Fruit fly (Drosophila melanogaster) whole organism, embryonic: ENCODE results near the gene isoQC.
A peak's percentile ranks its signal among the peaks of the same experiment; 100 is the strongest.

Source experiments
- B-H1 ChIP-seq: fragments of 200-800 bp; sonication (Bioruptor generic); IDR thresholded peaks from 3 replicates; pipeline ENCODE4 v1.3.6; 2022; ENCODE audit warnings: missing biosample characterization, missing genetic modification characterization
- B-H2 ChIP-seq: fragments of 200-800 bp; sonication (Bioruptor generic); optimal IDR thresholded peaks from 2 replicates; lab custom pipeline; 2018; ENCODE audit warnings: missing biosample characterization, mild to moderate bottlenecking, missing genetic modification characterization
- BEAF-32 ChIP-seq: fragments of 200-800 bp; sonication (Bioruptor generic); optimal IDR thresholded peaks from 3 replicates; lab custom pipeline; 2017; ENCODE audit warnings: missing biosample characterization, missing genetic modification characterization, mild to moderate bottlenecking, moderate library complexity, missing genetic modification reagents
- CG10209 ChIP-seq: fragments of 200-800 bp; sonication (Bioruptor generic); optimal IDR thresholded peaks from 3 replicates; lab custom pipeline; 2017; ENCODE audit warnings: missing biosample characterization, mild to moderate bottlenecking, missing genetic modification characterization, missing genetic modification reagents
- CG1024 ChIP-seq: fragments of 200-800 bp; sonication (Bioruptor generic); IDR thresholded peaks from 2 replicates; pipeline ENCODE4 v1.3.6; 2022; ENCODE audit warnings: missing biosample characterization, missing genetic modification characterization
- CG11247 ChIP-seq: fragments of 200-800 bp; sonication (Bioruptor generic); IDR thresholded peaks from 2 replicates; pipeline ENCODE4 v1.3.6; 2022; ENCODE audit warnings: missing biosample characterization, missing genetic modification characterization
- CG11398 ChIP-seq: fragments of 200-800 bp; sonication (Bioruptor generic); optimal IDR thresholded peaks from 2 replicates; lab custom pipeline; 2016; ENCODE audit warnings: missing biosample characterization, missing genetic modification characterization
- CG13624 ChIP-seq: fragments of 200-800 bp; sonication (Bioruptor generic); optimal IDR thresholded peaks from 2 replicates; lab custom pipeline; 2016; ENCODE audit warnings: missing biosample characterization, missing genetic modification characterization
- CG14050 ChIP-seq: fragments of 200-800 bp; sonication (Bioruptor generic); IDR thresholded peaks from 3 replicates; pipeline ENCODE4 v1.3.6; 2022; ENCODE audit warnings: missing biosample characterization, missing genetic modification characterization
- CG1647 ChIP-seq: fragments of 200-800 bp; sonication (Bioruptor generic); optimal IDR thresholded peaks from 3 replicates; lab custom pipeline; 2016; ENCODE audit warnings: missing biosample characterization, missing genetic modification characterization
- CG17385 ChIP-seq: fragments of 200-800 bp; sonication (Bioruptor generic); optimal IDR thresholded peaks from 3 replicates; lab custom pipeline; 2018; ENCODE audit warnings: missing biosample characterization, mild to moderate bottlenecking, missing genetic modification characterization
- CG17802 ChIP-seq: fragments of 200-800 bp; sonication (Bioruptor generic); optimal IDR thresholded peaks from 2 replicates; lab custom pipeline; 2018; ENCODE audit warnings: missing biosample characterization, mild to moderate bottlenecking, missing genetic modification characterization, moderate library complexity
- CG2120 ChIP-seq: fragments of 200-800 bp; sonication (Bioruptor generic); optimal IDR thresholded peaks from 3 replicates; lab custom pipeline; 2016; ENCODE audit warnings: missing biosample characterization, missing genetic modification characterization
- CG2199 ChIP-seq: fragments of 200-800 bp; sonication (Bioruptor generic); IDR thresholded peaks from 3 replicates; pipeline ENCODE4 v1.3.6; 2022; ENCODE audit warnings: missing biosample characterization, missing genetic modification characterization
- CG5180 ChIP-seq: fragments of 200-800 bp; sonication (Bioruptor generic); optimal IDR thresholded peaks from 3 replicates; lab custom pipeline; 2017; ENCODE audit warnings: missing biosample characterization, missing genetic modification characterization, mild to moderate bottlenecking, moderate library complexity, missing genetic modification reagents
- CG6272 ChIP-seq: fragments of 200-800 bp; sonication (Bioruptor generic); IDR thresholded peaks from 2 replicates; pipeline ENCODE4 v1.3.6; 2022; ENCODE audit warnings: missing biosample characterization, missing genetic modification characterization
- CG8388 ChIP-seq: fragments of 200-800 bp; sonication (Bioruptor generic); optimal IDR thresholded peaks from 2 replicates; lab custom pipeline; 2019; ENCODE audit warnings: missing biosample characterization, mild to moderate bottlenecking, missing genetic modification characterization, moderate library complexity
- CG8765 ChIP-seq: fragments of 200-800 bp; sonication (Bioruptor generic); IDR thresholded peaks from 2 replicates; pipeline ENCODE4 v1.3.6; 2022; ENCODE audit warnings: missing biosample characterization, missing genetic modification characterization
- Camta ChIP-seq: fragments of 200-800 bp; sonication (Bioruptor generic); optimal IDR thresholded peaks from 2 replicates; lab custom pipeline; 2016; ENCODE audit warnings: missing biosample characterization, missing genetic modification characterization
- Dbx ChIP-seq: fragments of 200-800 bp; sonication (Bioruptor generic); IDR thresholded peaks from 3 replicates; pipeline ENCODE4 v1.3.6; 2022; ENCODE audit warnings: missing biosample characterization, missing genetic modification characterization
- Dek ChIP-seq: fragments of 200-800 bp; sonication (Bioruptor generic); optimal IDR thresholded peaks from 3 replicates; lab custom pipeline; 2019; ENCODE audit warnings: missing biosample characterization, mild to moderate bottlenecking, missing genetic modification characterization, moderate library complexity
- Dll ChIP-seq: fragments of 200-800 bp; sonication (Bioruptor generic); IDR thresholded peaks from 4 replicates; pipeline ENCODE4 v1.3.6; 2022; ENCODE audit warnings: missing biosample characterization, missing genetic modification characterization; ENCODE audit not compliant: partially characterized antibody
- Elba2 ChIP-seq: fragments of 200-800 bp; sonication (Bioruptor generic); optimal IDR thresholded peaks from 3 replicates; lab custom pipeline; 2016; ENCODE audit warnings: missing biosample characterization, missing genetic modification characterization
- HmgD ChIP-seq: fragments of 200-800 bp; sonication (Bioruptor generic); optimal IDR thresholded peaks from 3 replicates; lab custom pipeline; 2016; ENCODE audit warnings: missing biosample characterization, missing genetic modification characterization
- MTF-1 ChIP-seq: fragments of 200-800 bp; sonication (Bioruptor generic); optimal IDR thresholded peaks from 2 replicates; lab custom pipeline; 2018; ENCODE audit warnings: missing biosample characterization, mild to moderate bottlenecking, missing genetic modification characterization, borderline replicate concordance
- NC2β ChIP-seq: fragments of 200-800 bp; sonication (Bioruptor generic); optimal IDR thresholded peaks from 2 replicates; lab custom pipeline; 2016; ENCODE audit warnings: missing biosample characterization, missing genetic modification characterization
- NK7.1 ChIP-seq: fragments of 200-800 bp; sonication (Bioruptor generic); optimal IDR thresholded peaks from 3 replicates; lab custom pipeline; 2016; ENCODE audit warnings: missing biosample characterization, missing genetic modification characterization
- Poxn ChIP-seq: fragments of 200-800 bp; sonication (Bioruptor generic); IDR thresholded peaks from 2 replicates; pipeline ENCODE4 v1.3.6; 2022; ENCODE audit warnings: missing biosample characterization, missing genetic modification characterization
- Ptx1 ChIP-seq: fragments of 200-800 bp; sonication (Bioruptor generic); IDR thresholded peaks from 2 replicates; pipeline ENCODE4 v1.3.6; 2022; ENCODE audit warnings: missing biosample characterization, missing genetic modification characterization
- Sox100B ChIP-seq: fragments of 200-800 bp; sonication (Bioruptor generic); optimal IDR thresholded peaks from 3 replicates; lab custom pipeline; 2018; ENCODE audit warnings: missing biosample characterization, mild to moderate bottlenecking, missing genetic modification characterization
- Taf1 ChIP-seq: fragments of 200-800 bp; sonication (Bioruptor generic); IDR thresholded peaks from 2 replicates; pipeline ENCODE4 v1.3.6; 2022; ENCODE audit warnings: missing biosample characterization, missing genetic modification characterization
- Trl ChIP-seq, 3 experiments: fragments of >200 bp in 2 of 3; fragments of 200-800 bp in 1 of 3; sonication (Bioruptor generic) in 1 of 3; optimal IDR thresholded peaks; 2 replicates in 1 of 3; 3 replicates in 2 of 3; lab custom pipeline; 2016 to 2017; ENCODE audit warnings: missing biosample characterization in 1 of 3, missing genetic modification characterization in 1 of 3
- Xbp1 ChIP-seq: fragments of 200-800 bp; sonication (Bioruptor generic); optimal IDR thresholded peaks from 3 replicates; lab custom pipeline; 2016; ENCODE audit warnings: missing biosample characterization, mild to moderate bottlenecking, missing genetic modification characterization
- ara ChIP-seq: fragments of 200-800 bp; sonication (Bioruptor generic); IDR thresholded peaks from 2 replicates; pipeline ENCODE4 v1.3.6; 2022; ENCODE audit warnings: missing biosample characterization, missing genetic modification characterization
- bbx ChIP-seq: fragments of 200-800 bp; sonication (Bioruptor generic); IDR thresholded peaks from 2 replicates; pipeline ENCODE4 v1.3.6; 2022; ENCODE audit warnings: missing biosample characterization, missing genetic modification characterization; ENCODE audit not compliant: partially characterized antibody
- chinmo ChIP-seq: fragments of 200-800 bp; sonication (Bioruptor generic); IDR thresholded peaks from 4 replicates; pipeline ENCODE4 v1.3.6; 2022; ENCODE audit warnings: missing biosample characterization, missing genetic modification characterization; ENCODE audit not compliant: partially characterized antibody
- crc ChIP-seq: fragments of 200-800 bp; sonication (Bioruptor generic); optimal IDR thresholded peaks from 2 replicates; lab custom pipeline; 2016; ENCODE audit warnings: missing biosample characterization, missing genetic modification characterization
- da ChIP-seq: fragments of 200-800 bp; sonication (Bioruptor generic); optimal IDR thresholded peaks from 2 replicates; lab custom pipeline; 2016; ENCODE audit warnings: missing biosample characterization, missing genetic modification characterization
- dmrt99B ChIP-seq: fragments of 200-800 bp; sonication (Bioruptor generic); optimal IDR thresholded peaks from 2 replicates; lab custom pipeline; 2018; ENCODE audit warnings: missing biosample characterization, mild to moderate bottlenecking, missing genetic modification characterization, moderate library complexity
- fu2 ChIP-seq: fragments of 200-800 bp; sonication (Bioruptor generic); optimal IDR thresholded peaks from 2 replicates; lab custom pipeline; 2016; ENCODE audit warnings: missing biosample characterization, missing genetic modification characterization
- jigr1 ChIP-seq: fragments of 200-800 bp; sonication (Bioruptor generic); IDR thresholded peaks from 3 replicates; pipeline ENCODE4 v1.3.6; 2022; ENCODE audit warnings: missing biosample characterization, missing genetic modification characterization
- nerfin-2 ChIP-seq: fragments of 200-800 bp; sonication (Bioruptor generic); IDR thresholded peaks from 2 replicates; pipeline ENCODE4 v1.3.6; 2022; ENCODE audit warnings: missing biosample characterization, missing genetic modification characterization; ENCODE audit not compliant: partially characterized antibody
- otp ChIP-seq: fragments of 200-800 bp; sonication (Bioruptor generic); IDR thresholded peaks from 3 replicates; pipeline ENCODE4, ENCODE4 v1.3.6; 2022; ENCODE audit warnings: missing biosample characterization, missing genetic modification characterization
- pfk ChIP-seq: fragments of 200-800 bp; sonication (Bioruptor generic); optimal IDR thresholded peaks from 2 replicates; lab custom pipeline; 2018; ENCODE audit warnings: missing biosample characterization, mild to moderate bottlenecking, missing genetic modification characterization, moderate library complexity
- psq ChIP-seq: fragments of 200-800 bp; sonication (Bioruptor generic); optimal IDR thresholded peaks from 2 replicates; lab custom pipeline; 2017; ENCODE audit warnings: missing biosample characterization, missing genetic modification characterization
- sens-2 ChIP-seq: fragments of 200-800 bp; sonication (Bioruptor generic); IDR thresholded peaks from 2 replicates; pipeline ENCODE4 v1.3.6; 2022; ENCODE audit warnings: missing biosample characterization, missing genetic modification characterization
- slbo ChIP-seq: fragments of 200-800 bp; sonication (Bioruptor generic); IDR thresholded peaks from 2 replicates; pipeline ENCODE4 v1.3.6; 2022; ENCODE audit warnings: missing biosample characterization, missing genetic modification characterization
- ssp ChIP-seq: fragments of 200-800 bp; sonication (Bioruptor generic); IDR thresholded peaks from 2 replicates; pipeline ENCODE4 v1.3.6; 2022; ENCODE audit warnings: missing biosample characterization, missing genetic modification characterization
- sug ChIP-seq: fragments of 200-800 bp; optimal IDR thresholded peaks from 2 replicates; lab custom pipeline; 2019; ENCODE audit warnings: missing biosample characterization, mild to moderate bottlenecking, missing genetic modification characterization, moderate library complexity

Gene isoQC

DNA sequence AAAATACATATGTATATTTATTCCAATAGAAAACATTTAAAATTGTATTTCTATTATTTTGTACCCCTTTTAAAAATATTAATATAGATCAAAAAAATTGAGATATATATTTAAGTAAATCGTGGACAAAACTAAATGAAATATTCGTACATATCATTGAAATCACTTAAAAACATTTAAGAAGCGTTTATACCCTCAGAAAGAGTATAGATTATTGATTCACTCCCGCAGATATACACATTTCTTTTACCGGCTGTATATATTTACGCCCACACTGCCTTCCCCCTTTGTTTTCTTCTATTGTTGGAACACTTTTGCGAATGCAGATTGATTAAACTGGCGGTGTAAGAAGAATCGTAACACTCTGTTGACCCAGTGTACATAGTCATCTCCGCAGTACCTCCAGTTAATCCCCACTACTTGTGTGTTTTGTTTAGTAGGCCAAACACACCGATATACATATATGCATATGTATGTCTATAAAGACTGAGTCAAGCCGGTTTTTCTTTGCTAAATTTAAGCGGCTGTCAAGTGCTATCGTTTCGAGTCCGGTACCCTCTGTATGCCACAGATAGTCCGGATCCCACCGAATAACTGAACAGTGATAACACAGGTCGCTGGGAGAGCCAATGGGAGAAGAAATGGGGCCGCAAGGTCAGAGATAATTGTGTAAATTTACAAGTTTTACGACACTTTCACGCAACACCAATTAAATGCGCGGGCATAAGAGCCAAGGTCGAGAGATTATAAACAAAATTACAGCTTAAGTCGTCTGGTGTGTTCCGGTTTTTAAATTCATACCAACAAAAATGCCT lies 2.6 kb upstream of the isoQC start (continued):
- TF ChIP-seq CG11398 (GFP tag; lab: Kevin White, UChicago) = peak; percentile 80
- no peak for TF ChIP-seq CG1024
- TF ChIP-seq otp (GFP tag; lab: Robert Waterston, UW) = 0 out of 3 replicates have a peak, but pooled peaks have one; percentile 56
- TF ChIP-seq Camta (GFP tag; lab: Kevin White, UChicago) = peak; percentile 51
- TF ChIP-seq Dek (tag; lab: Kevin White, UChicago) = no peak
- TF ChIP-seq Sox100B (GFP tag; lab: Kevin White, UChicago) = peak; percentile 53
- peak; percentile 44; the same call in 1 of the 3 replicates for TF ChIP-seq Dbx
- TF ChIP-seq CG8765 = no peak
- no peak for TF ChIP-seq ssp (GFP tag; lab: Robert Waterston, UW)
- 0 out of 3 replicates have a peak, but pooled peaks have one; percentile 35 for TF ChIP-seq CG2199
- TF ChIP-seq NC2β = peak; percentile 81
- peak; percentile 35; the same call in 1 of the 2 replicates for TF ChIP-seq Ptx1 (GFP tag; lab: Robert Waterston, UW)
- no peak for TF ChIP-seq Xbp1 (GFP tag; lab: Kevin White, UChicago)
- TF ChIP-seq CG17802 = no peak
- TF ChIP-seq HmgD = no peak
- no peak for TF ChIP-seq jigr1 (GFP tag; lab: Robert Waterston, UW)
- peak; percentile 43 for TF ChIP-seq CG17385 (GFP tag; lab: Kevin White, UChicago)
- TF ChIP-seq Dll = no peak
- TF ChIP-seq bbx (GFP tag; lab: Robert Waterston, UW) = no peak
- no peak for TF ChIP-seq BEAF-32 (GFP tag; lab: Kevin White, UChicago)
- no peak for TF ChIP-seq Taf1 (GFP tag; lab: Robert Waterston, UW)
- TF ChIP-seq dmrt99B (tag; lab: Kevin White, UChicago) = no peak
- peak; percentile 46 for TF ChIP-seq da (GFP tag; lab: Kevin White, UChicago)
- peak; percentile 48 for TF ChIP-seq MTF-1 (GFP tag; lab: Kevin White, UChicago)
- peak; percentile 23 for TF ChIP-seq NK7.1 (GFP tag; lab: Kevin White, UChicago)
- TF ChIP-seq pfk (GFP tag; lab: Kevin White, UChicago) = peak; percentile 19
- TF ChIP-seq Poxn (GFP tag; lab: Robert Waterston, UW) = no peak
- TF ChIP-seq sens-2 (GFP tag; lab: Robert Waterston, UW) = no peak
- TF ChIP-seq Elba2 = no peak
- TF ChIP-seq fu2 (GFP tag; lab: Kevin White, UChicago) = peak; percentile 12
- no peak for TF ChIP-seq CG6272 (GFP tag; lab: Robert Waterston, UW)
- TF ChIP-seq CG2120 (GFP tag; lab: Kevin White, UChicago) = peak; percentile 31
- peak; percentile 35 for TF ChIP-seq B-H2
- TF ChIP-seq CG1647 (GFP tag; lab: Kevin White, UChicago) = peak; percentile 11
- TF ChIP-seq sug (tag; lab: Kevin White, UChicago) = no peak
- TF ChIP-seq ara = peak; percentile 31; the same call in 1 of the 2 replicates
- TF ChIP-seq psq (GFP tag; lab: Kevin White, UChicago) = peak; percentile 47
- TF ChIP-seq Trl (optimal IDR thresholded peaks at IDR 0.05; lab: Kevin White, UChicago) = no peak
- peak; percentile 83 for TF ChIP-seq Trl (GFP tag; optimal IDR thresholded peaks at IDR 0.05; lab: Kevin White, UChicago)
- no peak for TF ChIP-seq B-H1 (GFP tag; lab: Robert Waterston, UW)
- no peak for TF ChIP-seq nerfin-2 (GFP tag; lab: Robert Waterston, UW)
- TF ChIP-seq CG5180 (GFP tag; lab: Kevin White, UChicago) = no peak
- peak; percentile 0 for TF ChIP-seq CG13624
- no peak for TF ChIP-seq CG14050 (GFP tag; lab: Robert Waterston, UW)
- TF ChIP-seq CG11247 = no peak
- no peak for TF ChIP-seq CG8388 (GFP tag; lab: Kevin White, UChicago)
- TF ChIP-seq crc (GFP tag; lab: Kevin White, UChicago) = peak; percentile 0
- no peak for TF ChIP-seq chinmo (GFP tag; lab: Robert Waterston, UW)
- peak; percentile 76 for TF ChIP-seq CG10209
- TF ChIP-seq slbo (GFP tag; lab: Robert Waterston, UW) = peak; percentile 29; the same call in 1 of the 2 replicates
